Worm (Caenorhabditis elegans) whole organism, L4 larva: ENCODE measurements around the gene abu-15.
A peak's percentile ranks its signal among the peaks of the same experiment; 100 is the strongest.

Experiments used
- D1046.2 ChIP-seq: fragments of 200-800 bp; sonication (Bioruptor generic); IDR thresholded peaks from 2 replicates; pipeline ENCODE4 v1.3.6; 2022; ENCODE audit warnings: missing genetic modification characterization, missing compliant biosample characterization
- F26F4.8 ChIP-seq: fragments of 200-800 bp; sonication (Bioruptor generic); conservative IDR thresholded peaks from 2 replicates; pipeline ENCODE4 v1.3.6; 2022; ENCODE audit warnings: missing genetic modification characterization, missing compliant biosample characterization
- F37D6.2 ChIP-seq: sonication (generic microtip); optimal IDR thresholded peaks from 2 replicates; lab custom pipeline; 2016; ENCODE audit warnings: mild to moderate bottlenecking, missing genetic modification characterization, missing compliant biosample characterization
- T20F7.1 ChIP-seq: fragments of 200-800 bp; sonication (Bioruptor generic); optimal IDR thresholded peaks from 2 replicates; lab custom pipeline; 2018; ENCODE audit warnings: mild to moderate bottlenecking, missing genetic modification characterization, missing compliant biosample characterization
- T26A8.4 ChIP-seq: fragments of 200-800 bp; sonication (Bioruptor generic); IDR thresholded peaks from 2 replicates; pipeline ENCODE4 v1.3.6; 2022; ENCODE audit warnings: missing genetic modification characterization, missing compliant biosample characterization
- Y105C5A.15 ChIP-seq: fragments of 200-800 bp; sonication (Bioruptor generic); IDR thresholded peaks from 2 replicates; pipeline ENCODE4 v1.3.6; 2022; ENCODE audit warnings: missing genetic modification characterization, missing compliant biosample characterization
- Y48G9A.11 ChIP-seq: fragments of 200-800 bp; sonication (Bioruptor generic); IDR thresholded peaks from 2 replicates; pipeline ENCODE4 v1.3.6; 2022; ENCODE audit warnings: missing genetic modification reagents, missing genetic modification characterization, missing compliant biosample characterization
- Y5F2A.4 ChIP-seq: fragments of 200-800 bp; sonication (Bioruptor generic); optimal IDR thresholded peaks from 2 replicates; lab custom pipeline; 2018; ENCODE audit warnings: mild to moderate bottlenecking, missing genetic modification characterization, missing compliant biosample characterization
- ZK546.5 ChIP-seq, 2 experiments: sonication (generic microtip); optimal IDR thresholded peaks; 2 replicates each; lab custom pipeline; 2017; ENCODE audit warnings: missing biosample characterization in 2 of 2, missing genetic modification characterization in 2 of 2
- aha-1 ChIP-seq: fragments of 150-350 bp; peaks from one replicate; lab custom pipeline; 2014; ENCODE audit warnings: missing biosample characterization, missing genetic modification characterization
- ceh-20 ChIP-seq: fragments of 200-800 bp; sonication (Bioruptor generic); IDR thresholded peaks from 2 replicates; pipeline ENCODE4 v1.3.6; 2022; ENCODE audit warnings: missing genetic modification reagents, missing genetic modification characterization, missing compliant biosample characterization
- ceh-82 ChIP-seq: sonication (generic microtip); optimal IDR thresholded peaks from 2 replicates; lab custom pipeline; 2017; ENCODE audit warnings: missing biosample characterization, missing genetic modification characterization
- ces-1 ChIP-seq: fragments of 150-350 bp; sonication (generic microtip); optimal IDR thresholded peaks from 4 replicates; lab custom pipeline; 2014; ENCODE audit warnings: missing biosample characterization, missing genetic modification reagents, missing genetic modification characterization
- ctbp-1 ChIP-seq: fragments of 200-800 bp; sonication (Bioruptor generic); IDR thresholded peaks from 2 replicates; pipeline ENCODE4 v1.3.6; 2022; ENCODE audit warnings: missing genetic modification reagents, missing genetic modification characterization, missing compliant biosample characterization
- daf-16 ChIP-seq, 3 experiments: sonication (generic microtip); optimal IDR thresholded peaks; 2 replicates each; lab custom pipeline; 2016 to 2017; ENCODE audit warnings: missing genetic modification characterization in 3 of 3, missing genetic modification reagents in 3 of 3, mild to moderate bottlenecking in 2 of 3, missing compliant biosample characterization in 2 of 3, missing biosample characterization in 1 of 3, moderate library complexity in 1 of 3
- hlh-11 ChIP-seq: fragments of 200-800 bp; sonication (Bioruptor generic); optimal IDR thresholded peaks from 2 replicates; lab custom pipeline; 2018; ENCODE audit warnings: mild to moderate bottlenecking, missing genetic modification characterization, missing compliant biosample characterization
- hlh-30 ChIP-seq: sonication (generic microtip); optimal IDR thresholded peaks from 2 replicates; lab custom pipeline; 2017; ENCODE audit warnings: antibody characterized with exemption, mild to moderate bottlenecking, missing genetic modification characterization, missing compliant biosample characterization; ENCODE audit not compliant: insufficient read depth
- lim-7 ChIP-seq: fragments of 200-800 bp; sonication (Bioruptor generic); IDR thresholded peaks from 2 replicates; pipeline ENCODE4 v1.3.6; 2022; ENCODE audit warnings: missing genetic modification characterization, missing compliant biosample characterization
- lin-38 ChIP-seq: fragments of 200-800 bp; sonication (Bioruptor generic); IDR thresholded peaks from 2 replicates; pipeline ENCODE4 v1.3.6; 2022; ENCODE audit warnings: missing genetic modification reagents, missing genetic modification characterization, missing compliant biosample characterization
- lir-3 ChIP-seq: sonication (generic microtip); optimal IDR thresholded peaks from 2 replicates; lab custom pipeline; 2016; ENCODE audit warnings: mild to moderate bottlenecking, missing genetic modification characterization, missing compliant biosample characterization
- lsy-2 ChIP-seq, 2 experiments: fragments of 150-350 bp in 1 of 2; sonication (generic microtip) in 1 of 2; optimal IDR thresholded peaks; 2 replicates each; lab custom pipeline; 2014 to 2017; ENCODE audit warnings: missing biosample characterization in 2 of 2, missing genetic modification characterization in 2 of 2
- madf-9 ChIP-seq: fragments of 200-800 bp; sonication (Bioruptor generic); conservative IDR thresholded peaks from 2 replicates; pipeline ENCODE4 v1.3.6; 2022; ENCODE audit warnings: missing genetic modification reagents, missing genetic modification characterization, missing compliant biosample characterization
- mdl-1 ChIP-seq, 2 experiments: fragments of 150-350 bp in 1 of 2; sonication (generic microtip) in 1 of 2; optimal IDR thresholded peaks; 2 replicates each; lab custom pipeline; 2014 to 2017; ENCODE audit warnings: missing biosample characterization in 2 of 2, missing genetic modification characterization in 2 of 2
- mes-2 ChIP-seq: sonication (generic microtip); optimal IDR thresholded peaks from 2 replicates; lab custom pipeline; 2016; ENCODE audit warnings: missing genotype, mild to moderate bottlenecking, missing genetic modification characterization, missing compliant biosample characterization; ENCODE audit not compliant: poor library complexity, severe bottlenecking
- nhr-102 ChIP-seq: sonication (generic microtip); optimal IDR thresholded peaks from 2 replicates; lab custom pipeline; 2016; ENCODE audit warnings: mild to moderate bottlenecking, missing genetic modification characterization, moderate library complexity, missing compliant biosample characterization
- nhr-237 ChIP-seq: sonication (generic microtip); optimal IDR thresholded peaks from 2 replicates; lab custom pipeline; 2017; ENCODE audit warnings: missing biosample characterization, missing genetic modification characterization
- nhr-28 ChIP-seq: fragments of 150-350 bp; optimal IDR thresholded peaks from 2 replicates; lab custom pipeline; 2014; ENCODE audit warnings: missing biosample characterization, missing genetic modification characterization
- nhr-42 ChIP-seq: fragments of 200-800 bp; sonication (Bioruptor generic); IDR thresholded peaks from 2 replicates; pipeline ENCODE4 v1.3.6; 2022; ENCODE audit warnings: missing genetic modification characterization, missing compliant biosample characterization
- nhr-48 ChIP-seq: sonication (generic microtip); optimal IDR thresholded peaks from 2 replicates; lab custom pipeline; 2016; ENCODE audit warnings: mild to moderate bottlenecking, missing genetic modification characterization, missing compliant biosample characterization
- nhr-6 ChIP-seq: fragments of 150-350 bp; optimal IDR thresholded peaks from 2 replicates; lab custom pipeline; 2014; ENCODE audit warnings: missing biosample characterization, missing genetic modification characterization
- rbr-2 ChIP-seq: sonication (generic microtip); optimal IDR thresholded peaks from 2 replicates; lab custom pipeline; 2016; ENCODE audit warnings: missing genotype, missing genetic modification characterization, missing compliant biosample characterization
- snpc-1.2 ChIP-seq: fragments of 200-800 bp; sonication (Bioruptor generic); IDR thresholded peaks from 2 replicates; pipeline ENCODE4 v1.3.6; 2022; ENCODE audit warnings: missing genetic modification reagents, missing genetic modification characterization, missing compliant biosample characterization
- unc-62 ChIP-seq, 3 experiments: fragments of 150-350 bp in 1 of 3; sonication (generic microtip); optimal IDR thresholded peaks in 2 of 3; peaks in 1 of 3; 1 replicate in 1 of 3; 2 replicates in 2 of 3; lab custom pipeline; 2014 to 2017; ENCODE audit warnings: missing biosample characterization in 3 of 3, missing genetic modification characterization in 3 of 3, missing genetic modification reagents in 3 of 3, missing genotype in 1 of 3
- zag-1 ChIP-seq: fragments of 150-350 bp; optimal IDR thresholded peaks from 2 replicates; lab custom pipeline; 2014; ENCODE audit warnings: missing biosample characterization, missing genetic modification characterization

abu-15 gene

DNA sequence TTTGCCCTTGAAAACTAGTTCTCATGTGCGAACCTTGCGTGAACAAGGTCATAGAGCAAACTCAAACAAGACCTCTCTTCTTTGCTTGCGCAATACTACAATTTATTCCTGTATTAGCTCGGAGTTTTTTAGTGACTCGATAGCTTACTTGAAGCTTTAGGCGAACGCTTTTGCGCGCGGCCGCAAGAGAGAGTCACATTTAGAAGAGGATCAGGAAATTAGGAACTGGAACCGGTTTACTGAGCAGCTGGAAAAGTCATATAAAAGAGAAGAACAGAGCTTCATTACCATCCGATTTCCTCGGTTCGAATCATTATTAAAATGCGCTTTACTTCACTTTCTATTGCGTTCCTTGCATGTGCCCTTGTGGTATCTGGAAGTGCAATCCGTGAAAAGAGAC is at the start of gene abu-15:
abu-15 (plus strand) TSS at position 301 of the 400 bp plus-strand sequence.
- TF ChIP-seq nhr-237 (tag; lab: Kevin White, UChicago) (no peak), lim-7 (GFP tag; lab: Robert Waterston, UW) (0 out of 2 replicates have a peak, but pooled peaks have one; percentile 8)

- TF ChIP-seq hlh-11 (tag; lab: Kevin White, UChicago) (no peak), F37D6.2 (tag; lab: Kevin White, UChicago) (no peak), nhr-28 (tag; lab: Kevin White, UChicago) (peak; percentile 99), lsy-2 (tag; optimal IDR thresholded peaks at IDR 0.05; lab: Kevin White, UChicago) (no peak), lir-3 (tag; lab: Kevin White, UChicago) (no peak), snpc-1.2 (GFP tag; lab: Robert Waterston, UW) (no peak), mdl-1 (tag; optimal IDR thresholded peaks at IDR 0.05; lab: Kevin White, UChicago) (peak in 1 of 2 experiments; percentile 11), T20F7.1 (GFP tag; lab: Kevin White, UChicago) (no peak), rbr-2 (no peak), Y5F2A.4 (no peak), nhr-6 (no peak), ceh-82 (tag; lab: Kevin White, UChicago) (no peak), nhr-48 (tag; lab: Kevin White, UChicago) (peak; percentile 46), aha-1 (tag; lab: Kevin White, UChicago) (peak; percentile 26), ces-1 (no peak), unc-62 (GFP tag; optimal IDR thresholded peaks at IDR 0.05 in 1 of 2; lab: Kevin White, UChicago) (peak in 1 of 2 experiments; percentile 61), unc-62 (tag; optimal IDR thresholded peaks at IDR 0.05; lab: Kevin White, UChicago) (no peak), D1046.2 (no peak), nhr-42 (GFP tag; lab: Robert Waterston, UW) (no peak), lin-38 (GFP tag; lab: Robert Waterston, UW) (no peak), Y105C5A.15 (GFP tag; lab: Robert Waterston, UW) (no peak), F26F4.8 (no peak), ceh-20 (GFP tag; lab: Robert Waterston, UW) (no peak), zag-1 (no peak), daf-16 (GFP tag; optimal IDR thresholded peaks at IDR 0.05; lab: Kevin White, UChicago) (no peak), daf-16 (tag; optimal IDR thresholded peaks at IDR 0.05; lab: Kevin White, UChicago) (no peak)
These were observed 47.7 kb upstream of the abu-15 start, which contains the start of gene ugt-63 for ce11 chrV:5110684-5111083. ugt-63 (minus strand) TSS chrV:5110772.

DNA sequence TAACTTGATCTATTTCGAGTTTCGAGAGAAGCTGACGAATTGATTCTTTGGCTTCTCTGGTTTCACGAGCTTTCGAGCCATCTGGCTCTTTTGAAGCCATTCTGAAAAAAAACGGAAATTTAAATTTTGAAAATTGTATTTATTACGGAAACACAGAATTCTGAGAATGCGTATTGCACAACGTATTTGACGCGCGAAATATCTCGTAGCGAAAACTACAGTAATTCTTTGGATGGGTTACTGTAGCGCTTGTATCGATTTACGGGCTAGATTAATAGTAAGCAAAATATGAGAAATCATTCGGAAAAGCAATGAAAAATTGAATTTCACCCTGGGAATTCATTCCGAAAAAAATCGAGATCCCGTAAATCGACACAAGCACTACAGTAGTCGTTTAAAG is 44.7 kb upstream of the abu-15 start, which contains the start of gene C04F5.8:
C04F5.8 (minus strand) TSS at position 101 of the 400 bp plus-strand sequence.
- TF ChIP-seq madf-9 (GFP tag; lab: Robert Waterston, UW) (no peak), Y105C5A.15 (GFP tag; lab: Robert Waterston, UW) (no peak)

DNA sequence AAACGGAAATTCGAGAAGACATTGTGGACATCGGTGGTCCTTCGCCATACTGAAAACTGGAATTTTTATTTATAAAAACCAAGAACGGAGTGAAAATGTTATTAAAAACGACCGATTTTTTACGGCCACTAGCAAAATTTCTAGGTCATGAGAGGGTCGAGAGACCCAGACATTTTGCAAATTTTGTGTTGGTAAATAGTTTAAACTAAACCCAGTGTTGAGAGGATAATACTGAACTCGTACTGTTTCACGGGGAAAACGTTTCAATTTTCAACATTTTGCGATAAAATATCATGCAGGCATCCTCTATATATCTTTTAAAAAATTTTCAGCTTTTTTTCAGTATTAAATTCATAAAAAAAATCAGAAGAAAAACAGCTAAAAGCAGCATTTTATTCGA is 39.3 kb upstream of the abu-15 start, which contains the start of gene C04F5.9:
C04F5.9 (minus strand) TSS at position 101 of the 400 bp plus-strand sequence.
- TF ChIP-seq mdl-1 (tag; optimal IDR thresholded peaks at IDR 0.05; lab: Kevin White, UChicago), result no peak
- no peak for TF ChIP-seq Y48G9A.11 (GFP tag; lab: Robert Waterston, UW)
- TF ChIP-seq mes-2, result peak; percentile 21
- no peak for TF ChIP-seq nhr-102 (tag; lab: Kevin White, UChicago)
- no peak for TF ChIP-seq ctbp-1 (GFP tag; lab: Robert Waterston, UW)
- no peak for TF ChIP-seq T26A8.4
- no peak for TF ChIP-seq hlh-30 (tag; lab: Kevin White, UChicago)
- TF ChIP-seq ZK546.5 (tag; optimal IDR thresholded peaks at IDR 0.05; lab: Kevin White, UChicago), result no peak
